Fruit fly (Drosophila melanogaster): Measurements from ENCODE around the gene Arp1.

dm6 chr3R:12688672-12689417 lies 2.7 kb upstream of the Arp1 start, which contains the start of gene kar:
- TF ChIP-seq CG8478 (optimal IDR thresholded peaks at IDR 0.05) (no peak), CTCF (optimal IDR thresholded peaks at IDR 0.05) (no peak)

Data from S2 (cell line).